Fruit fly (Drosophila melanogaster) whole organism, embryonic: Measurements from ENCODE around the gene CG14657.

Source experiments
- CG1024 ChIP-seq: fragments of 200-800 bp; sonication (Bioruptor generic); IDR thresholded peaks from 2 replicates; pipeline ENCODE4 v1.3.6; 2022; ENCODE audit warnings: missing biosample characterization, missing genetic modification characterization
- CG10321 ChIP-seq: fragments of 200-800 bp; sonication (Bioruptor generic); IDR thresholded peaks from 2 replicates; pipeline ENCODE4 v1.3.6; 2022; ENCODE audit warnings: missing biosample characterization, missing genetic modification characterization
- CG11695 ChIP-seq: fragments of 200-800 bp; sonication (Bioruptor generic); IDR thresholded peaks from 3 replicates; pipeline ENCODE4 v1.3.6; 2022; ENCODE audit warnings: missing biosample characterization, missing genetic modification characterization
- CG12155 ChIP-seq: fragments of 200-800 bp; sonication (Bioruptor generic); optimal IDR thresholded peaks from 3 replicates; lab custom pipeline; 2016; ENCODE audit warnings: missing biosample characterization, missing genetic modification characterization
- CG12219 ChIP-seq: fragments of 200-800 bp; sonication (Bioruptor generic); optimal IDR thresholded peaks from 3 replicates; lab custom pipeline; 2018; ENCODE audit warnings: missing biosample characterization, mild to moderate bottlenecking, missing genetic modification characterization
- CG12659 ChIP-seq: fragments of 200-800 bp; sonication (Bioruptor generic); optimal IDR thresholded peaks from 3 replicates; lab custom pipeline; 2017; ENCODE audit warnings: mild to moderate bottlenecking, missing biosample characterization, missing genetic modification reagents, missing genetic modification characterization
- CG14441 ChIP-seq: fragments of 200-800 bp; sonication (Bioruptor generic); IDR thresholded peaks from 2 replicates; pipeline ENCODE4 v1.3.6; 2022; ENCODE audit warnings: missing biosample characterization, missing genetic modification characterization
- CG1529 ChIP-seq: fragments of 200-800 bp; sonication (Bioruptor generic); optimal IDR thresholded peaks from 3 replicates; lab custom pipeline; 2018; ENCODE audit warnings: missing biosample characterization, missing genetic modification characterization
- CG15479 ChIP-seq: fragments of 200-800 bp; sonication (Bioruptor generic); optimal IDR thresholded peaks from 3 replicates; lab custom pipeline; 2019; ENCODE audit warnings: missing biosample characterization, mild to moderate bottlenecking, missing genetic modification characterization, moderate library complexity
- CG31224 ChIP-seq: fragments of 200-800 bp; sonication (Bioruptor generic); IDR thresholded peaks from 2 replicates; pipeline ENCODE4 v1.3.6; 2022; ENCODE audit warnings: missing biosample characterization, missing genetic modification characterization
- CG34224 ChIP-seq: fragments of 200-800 bp; sonication (Bioruptor generic); IDR thresholded peaks from 3 replicates; pipeline ENCODE4 v1.3.6; 2022; ENCODE audit warnings: missing biosample characterization, missing genetic modification characterization; ENCODE audit not compliant: partially characterized antibody
- CG4730 ChIP-seq: fragments of 200-800 bp; sonication (Bioruptor generic); IDR thresholded peaks from 2 replicates; pipeline ENCODE4 v1.3.6; 2022; ENCODE audit warnings: missing biosample characterization, missing genetic modification characterization
- CG7745 ChIP-seq: fragments of 200-800 bp; sonication (Bioruptor generic); optimal IDR thresholded peaks from 2 replicates; lab custom pipeline; 2018; ENCODE audit warnings: missing biosample characterization, mild to moderate bottlenecking, missing genetic modification characterization, moderate library complexity
- CG7963 ChIP-seq: fragments of 200-800 bp; sonication (Bioruptor generic); IDR thresholded peaks from 3 replicates; pipeline ENCODE4 v1.3.6; 2022; ENCODE audit warnings: missing biosample characterization, missing genetic modification characterization; ENCODE audit not compliant: partially characterized antibody
- CG8089 ChIP-seq: fragments of 200-800 bp; sonication (Bioruptor generic); optimal IDR thresholded peaks from 3 replicates; lab custom pipeline; 2016; ENCODE audit warnings: missing biosample characterization, missing genetic modification characterization
- Camta ChIP-seq: fragments of 200-800 bp; sonication (Bioruptor generic); optimal IDR thresholded peaks from 2 replicates; lab custom pipeline; 2016; ENCODE audit warnings: missing biosample characterization, missing genetic modification characterization
- CoRest ChIP-seq: fragments of 200-800 bp; sonication (Bioruptor generic); optimal IDR thresholded peaks from 3 replicates; lab custom pipeline; 2018; ENCODE audit warnings: missing biosample characterization, mild to moderate bottlenecking, missing genetic modification characterization, moderate library complexity
- D ChIP-seq, 2 experiments: fragments of 200-800 bp in 1 of 2; fragments of >200 bp in 1 of 2; sonication (Bioruptor generic) in 1 of 2; optimal IDR thresholded peaks; 2 replicates in 1 of 2; 3 replicates in 1 of 2; lab custom pipeline; 2017; ENCODE audit warnings: mild to moderate bottlenecking in 1 of 2, missing biosample characterization in 1 of 2, missing genetic modification characterization in 1 of 2, missing genetic modification reagents in 1 of 2
- D19B ChIP-seq: fragments of 200-800 bp; sonication (Bioruptor generic); optimal IDR thresholded peaks from 2 replicates; lab custom pipeline; 2017; ENCODE audit warnings: missing biosample characterization, mild to moderate bottlenecking, missing genetic modification characterization
- Dbx ChIP-seq: fragments of 200-800 bp; sonication (Bioruptor generic); IDR thresholded peaks from 3 replicates; pipeline ENCODE4 v1.3.6; 2022; ENCODE audit warnings: missing biosample characterization, missing genetic modification characterization
- Dip3 ChIP-seq: fragments of 200-800 bp; sonication (Bioruptor generic); optimal IDR thresholded peaks from 3 replicates; lab custom pipeline; 2016; ENCODE audit warnings: missing biosample characterization, missing genetic modification characterization
- Dp ChIP-seq: fragments of 200-800 bp; sonication (Bioruptor generic); optimal IDR thresholded peaks from 2 replicates; lab custom pipeline; 2018; ENCODE audit warnings: missing biosample characterization, mild to moderate bottlenecking, missing genetic modification characterization, moderate library complexity
- Hmr ChIP-seq: fragments of 200-800 bp; sonication (Bioruptor generic); optimal IDR thresholded peaks from 3 replicates; lab custom pipeline; 2017; ENCODE audit warnings: mild to moderate bottlenecking, missing biosample characterization, missing genetic modification reagents, missing genetic modification characterization
- NFAT ChIP-seq: fragments of 200-800 bp; sonication (Bioruptor generic); IDR thresholded peaks from 2 replicates; pipeline ENCODE4 v1.3.6; 2022; ENCODE audit warnings: missing biosample characterization, missing genetic modification characterization
- Sin3A ChIP-seq: fragments of >200 bp; optimal IDR thresholded peaks from 2 replicates; lab custom pipeline; 2018
- Six4 ChIP-seq: fragments of 200-800 bp; sonication (Bioruptor generic); optimal IDR thresholded peaks from 2 replicates; lab custom pipeline; 2016; ENCODE audit warnings: missing biosample characterization, missing genetic modification characterization
- Sox100B ChIP-seq: fragments of 200-800 bp; sonication (Bioruptor generic); optimal IDR thresholded peaks from 3 replicates; lab custom pipeline; 2018; ENCODE audit warnings: missing biosample characterization, mild to moderate bottlenecking, missing genetic modification characterization
- aop ChIP-seq: fragments of 200-800 bp; sonication (Bioruptor generic); IDR thresholded peaks from 2 replicates; pipeline ENCODE4 v1.3.6; 2022; ENCODE audit warnings: missing biosample characterization, missing genetic modification characterization
- cad ChIP-seq: fragments of >200 bp; optimal IDR thresholded peaks from 2 replicates; lab custom pipeline; 2017; ENCODE audit warnings: missing biosample characterization, missing genetic modification characterization
- dan ChIP-seq: fragments of 200-800 bp; sonication (Bioruptor generic); IDR thresholded peaks from 2 replicates; pipeline ENCODE4 v1.3.6; 2022; ENCODE audit warnings: missing biosample characterization, missing genetic modification characterization
- dpn ChIP-seq, 2 experiments: fragments of 200-800 bp; sonication (Bioruptor generic); optimal IDR thresholded peaks; 3 replicates each; lab custom pipeline; 2016; ENCODE audit warnings: missing biosample characterization in 2 of 2, missing genetic modification characterization in 2 of 2
- eyg ChIP-seq: fragments of 200-800 bp; sonication (Bioruptor generic); optimal IDR thresholded peaks from 3 replicates; lab custom pipeline; 2016; ENCODE audit warnings: missing biosample characterization, missing genetic modification characterization
- fd64A ChIP-seq: fragments of 200-800 bp; sonication (Bioruptor generic); optimal IDR thresholded peaks from 3 replicates; lab custom pipeline; 2018; ENCODE audit warnings: missing biosample characterization, mild to moderate bottlenecking, missing genetic modification characterization
- fru ChIP-seq: fragments of >200 bp; optimal IDR thresholded peaks from 2 replicates; lab custom pipeline; 2017
- gro ChIP-seq: fragments of 200-800 bp; sonication (Bioruptor generic); optimal IDR thresholded peaks from 2 replicates; lab custom pipeline; 2016; ENCODE audit warnings: missing biosample characterization, missing genetic modification characterization
- ham ChIP-seq: fragments of 200-800 bp; sonication (Bioruptor generic); IDR thresholded peaks from 2 replicates; pipeline ENCODE4 v1.3.6; 2022; ENCODE audit warnings: missing biosample characterization, missing genetic modification characterization
- klu ChIP-seq: fragments of 200-800 bp; sonication (Bioruptor generic); IDR thresholded peaks from 2 replicates; pipeline ENCODE4 v1.3.6; 2022; ENCODE audit warnings: missing biosample characterization, missing genetic modification characterization
- lbe ChIP-seq: fragments of 200-800 bp; sonication (Bioruptor generic); optimal IDR thresholded peaks from 2 replicates; lab custom pipeline; 2016; ENCODE audit warnings: missing biosample characterization, mild to moderate bottlenecking, missing genetic modification characterization
- nau ChIP-seq: fragments of 200-800 bp; sonication (Bioruptor generic); optimal IDR thresholded peaks from 3 replicates; lab custom pipeline; 2017; ENCODE audit warnings: missing biosample characterization, mild to moderate bottlenecking, missing genetic modification characterization, missing genetic modification reagents
- otp ChIP-seq: fragments of 200-800 bp; sonication (Bioruptor generic); IDR thresholded peaks from 3 replicates; pipeline ENCODE4, ENCODE4 v1.3.6; 2022; ENCODE audit warnings: missing biosample characterization, missing genetic modification characterization
- pan ChIP-seq, 4 experiments: fragments of >200 bp in 3 of 4; fragments of 200-800 bp in 1 of 4; sonication (Bioruptor generic) in 1 of 4; optimal IDR thresholded peaks in 3 of 4; IDR thresholded peaks in 1 of 4; 2 replicates each; pipeline versions ENCODE4 v1.3.6 to Lab custom; 2017 to 2022; ENCODE audit warnings: missing biosample characterization in 2 of 4, missing genetic modification characterization in 2 of 4, mixed read lengths in 1 of 4
- pfk ChIP-seq: fragments of 200-800 bp; sonication (Bioruptor generic); optimal IDR thresholded peaks from 2 replicates; lab custom pipeline; 2018; ENCODE audit warnings: missing biosample characterization, mild to moderate bottlenecking, missing genetic modification characterization, moderate library complexity
- sens ChIP-seq: fragments of 200-800 bp; sonication (Bioruptor generic); peaks from one replicate; lab custom pipeline; 2016; ENCODE audit warnings: missing biosample characterization, missing genetic modification characterization
- sens-2 ChIP-seq: fragments of 200-800 bp; sonication (Bioruptor generic); IDR thresholded peaks from 2 replicates; pipeline ENCODE4 v1.3.6; 2022; ENCODE audit warnings: missing biosample characterization, missing genetic modification characterization
- sna ChIP-seq: fragments of 200-800 bp; sonication (Bioruptor generic); IDR thresholded peaks from 2 replicates; pipeline ENCODE4 v1.3.6; 2022; ENCODE audit warnings: missing biosample characterization, missing genetic modification characterization; ENCODE audit not compliant: partially characterized antibody
- stc ChIP-seq: fragments of 200-800 bp; sonication (Bioruptor generic); IDR thresholded peaks from 2 replicates; pipeline ENCODE4 v1.3.6; 2022; ENCODE audit warnings: missing biosample characterization, missing genetic modification characterization
- tll ChIP-seq, 2 experiments: fragments of 200-800 bp in 1 of 2; fragments of >200 bp in 1 of 2; sonication (Bioruptor generic) in 1 of 2; optimal IDR thresholded peaks; 2 replicates each; lab custom pipeline; 2017 to 2019; ENCODE audit warnings: missing biosample characterization in 2 of 2, missing genetic modification characterization in 2 of 2, mild to moderate bottlenecking in 1 of 2, moderate library complexity in 1 of 2
- twi ChIP-seq: fragments of 200-800 bp; optimal IDR thresholded peaks from 2 replicates; lab custom pipeline; 2019; ENCODE audit warnings: missing biosample characterization, mild to moderate bottlenecking, missing genetic modification characterization, moderate library complexity
- zen ChIP-seq: fragments of 200-800 bp; sonication (Bioruptor generic); optimal IDR thresholded peaks from 3 replicates; lab custom pipeline; 2018; ENCODE audit warnings: missing biosample characterization, mild to moderate bottlenecking, missing genetic modification characterization, moderate library complexity

CG14657 gene

DNA sequence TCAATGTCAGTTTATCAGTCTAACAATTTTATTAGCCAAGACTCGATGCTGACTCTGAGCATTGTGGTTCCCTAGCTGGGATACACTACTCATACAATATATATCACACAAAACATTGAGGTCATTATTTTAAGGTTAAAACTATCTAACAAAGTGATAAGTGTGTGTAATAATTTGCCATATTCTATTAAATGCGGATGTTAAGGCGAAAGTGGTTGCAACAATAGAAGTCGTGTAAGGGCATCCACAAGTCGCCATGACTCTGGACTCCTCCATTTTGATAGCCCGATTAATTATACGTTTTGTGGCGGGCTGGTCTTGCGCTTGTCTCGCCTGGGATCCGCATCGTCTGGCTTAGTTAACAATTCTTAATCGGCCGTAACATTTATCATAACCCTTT, 25.6 kb upstream of the CG14657 start (continued):
- TF ChIP-seq dan (no peak), aop (GFP tag; lab: Robert Waterston, UW) (no peak), CG14441 (GFP tag; lab: Robert Waterston, UW) (0 out of 2 replicates have a peak, but pooled peaks have one; percentile 15), CoRest (tag; lab: Kevin White, UChicago) (peak; percentile 53), klu (GFP tag; lab: Robert Waterston, UW) (no peak), fd64A (GFP tag; lab: Kevin White, UChicago) (peak; percentile 45), CG12659 (GFP tag; lab: Kevin White, UChicago) (no peak), CG7745 (tag; lab: Kevin White, UChicago) (no peak), sens-2 (GFP tag; lab: Robert Waterston, UW) (no peak), CG10321 (no peak), D19B (GFP tag; lab: Kevin White, UChicago) (no peak), Hmr (GFP tag; lab: Kevin White, UChicago) (no peak), ham (no peak), CG11695 (GFP tag; lab: Robert Waterston, UW) (no peak), stc (GFP tag; lab: Robert Waterston, UW) (no peak), Dip3 (no peak), nau (GFP tag; lab: Kevin White, UChicago) (no peak), sens (peak; percentile 92), gro (GFP tag; lab: Kevin White, UChicago) (no peak), CG8089 (no peak), Six4 (GFP tag; lab: Kevin White, UChicago) (peak; percentile 28)
- TF ChIP-seq, all 482 proteins: peak for 137

DNA sequence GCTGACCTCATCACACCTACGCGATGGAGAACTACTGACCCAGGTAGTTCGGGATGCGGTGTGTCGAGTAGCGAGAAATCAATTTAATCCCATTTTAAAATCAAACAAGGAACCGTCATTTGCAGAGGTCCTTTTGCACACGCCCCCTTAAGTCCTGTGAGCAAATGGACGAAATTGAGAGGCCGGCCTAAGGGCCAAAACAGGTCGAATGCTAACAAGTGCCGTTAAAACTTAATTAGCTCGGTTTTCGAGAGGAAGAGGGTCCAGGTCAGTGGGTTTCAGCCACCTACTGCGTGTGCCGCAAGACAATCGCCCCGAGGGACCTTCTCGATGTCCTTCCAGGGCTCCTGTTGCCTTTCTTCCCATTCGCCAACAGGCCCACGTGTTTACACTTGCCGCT, 25.0 kb upstream of the CG14657 start:
- TF ChIP-seq CG12155 = no peak
- no peak for TF ChIP-seq CG34224 (GFP tag; lab: Robert Waterston, UW)
- no peak for TF ChIP-seq CG12219 (GFP tag; lab: Kevin White, UChicago)
- TF ChIP-seq sna = no peak
- TF ChIP-seq CG15479 (GFP tag; lab: Kevin White, UChicago) = peak; percentile 47
- TF ChIP-seq tll (GFP tag; optimal IDR thresholded peaks at IDR 0.05; lab: Kevin White, UChicago) = peak in 1 of 2 experiments; percentile 65
- TF ChIP-seq CG7963 (GFP tag; lab: Robert Waterston, UW) = no peak
- TF ChIP-seq NFAT (GFP tag; lab: Robert Waterston, UW) = no peak
- TF ChIP-seq Sin3A = no peak
- TF ChIP-seq CG1024 (GFP tag; lab: Robert Waterston, UW) = no peak
- 0 out of 2 replicates have a peak, but pooled peaks have one; percentile 8 for TF ChIP-seq CG4730 (GFP tag; lab: Robert Waterston, UW)
- TF ChIP-seq Dp (GFP tag; lab: Kevin White, UChicago) = no peak
- TF ChIP-seq fru = no peak
- TF ChIP-seq eyg (GFP tag; lab: Kevin White, UChicago) = no peak
- TF ChIP-seq twi = peak; percentile 22
- no peak for TF ChIP-seq CG1529 (GFP tag; lab: Kevin White, UChicago)
- TF ChIP-seq pfk (GFP tag; lab: Kevin White, UChicago) = no peak
- TF ChIP-seq Sox100B (GFP tag; lab: Kevin White, UChicago) = no peak
- peak; percentile 91 for TF ChIP-seq zen (tag; lab: Kevin White, UChicago)
- peak; percentile 44 for TF ChIP-seq cad (GFP tag; lab: Kevin White, UChicago)
- no peak for TF ChIP-seq Dbx (GFP tag; lab: Robert Waterston, UW)
- TF ChIP-seq CG31224 (GFP tag; lab: Robert Waterston, UW) = no peak
- TF ChIP-seq Camta (GFP tag; lab: Kevin White, UChicago) = no peak
- TF ChIP-seq lbe (GFP tag; lab: Kevin White, UChicago) = no peak
- TF ChIP-seq dpn (GFP tag; optimal IDR thresholded peaks at IDR 0.05; lab: Kevin White, UChicago) = no peak
- no peak for TF ChIP-seq pan (optimal IDR thresholded peaks at IDR 0.05; lab: Kevin White, UChicago)
- no peak for TF ChIP-seq pan (GFP tag; optimal IDR thresholded peaks at IDR 0.05 in 1 of 2, IDR thresholded peaks at IDR 0.05 in 1 of 2)
- no peak for TF ChIP-seq otp
- TF ChIP-seq D (optimal IDR thresholded peaks at IDR 0.05; lab: Kevin White, UChicago) = peak; percentile 65
- TF ChIP-seq D (GFP tag; optimal IDR thresholded peaks at IDR 0.05; lab: Kevin White, UChicago) = no peak
